Fruit fly (Drosophila melanogaster): ENCODE data around the gene CG6006.

Gene CG6006

dm6 chr3R:16217368-16217767 is 62.6 kb downstream of the CG6006 start (continued):
- no peak for TF ChIP-seq Gug (GFP tag; IDR thresholded peaks at IDR 0.05)
- peak; percentile 75 for TF ChIP-seq svp (GFP tag)
- peak; percentile 2 for TF ChIP-seq CG6276 (GFP tag; optimal IDR thresholded peaks at IDR 0.05)
- TF ChIP-seq CG7368 (GFP tag; optimal IDR thresholded peaks at IDR 0.05) = no peak
- TF ChIP-seq Sox102F (GFP tag; optimal IDR thresholded peaks at IDR 0.05) = no peak
- no peak for TF ChIP-seq Sox14 (GFP tag; optimal IDR thresholded peaks at IDR 0.05)
- TF ChIP-seq CG4318 (GFP tag; optimal IDR thresholded peaks at IDR 0.05) = peak; percentile 18
- no peak for TF ChIP-seq CG11902 (GFP tag; optimal IDR thresholded peaks at IDR 0.05)
- peak; percentile 15 for TF ChIP-seq CG3032 (tag; optimal IDR thresholded peaks at IDR 0.05)
- TF ChIP-seq Smox (GFP tag; optimal IDR thresholded peaks at IDR 0.05) = peak; percentile 34
- peak; percentile 15 for TF ChIP-seq lz (GFP tag; optimal IDR thresholded peaks at IDR 0.05)
- no peak for TF ChIP-seq ss (GFP tag; optimal IDR thresholded peaks at IDR 0.05)
- TF ChIP-seq Eip75B (GFP tag; optimal IDR thresholded peaks at IDR 0.05) = peak; percentile 32
- TF ChIP-seq salr (GFP tag; optimal IDR thresholded peaks at IDR 0.05) = peak; percentile 13
- no peak for TF ChIP-seq fkh (GFP tag; optimal IDR thresholded peaks at IDR 0.05)
- TF ChIP-seq Met (GFP tag; optimal IDR thresholded peaks at IDR 0.05) = peak; percentile 43
- TF ChIP-seq fd85E (GFP tag; optimal IDR thresholded peaks at IDR 0.05) = no peak
- peak; percentile 64 for TF ChIP-seq Eip78C (GFP tag)
- TF ChIP-seq CG16779 (tag; optimal IDR thresholded peaks at IDR 0.05) = no peak
- TF ChIP-seq topi (GFP tag; optimal IDR thresholded peaks at IDR 0.05) = peak; percentile 46

dm6 chr3R:16218251-16219030 is 63.7 kb downstream of the CG6006 start:
- TF ChIP-seq Blimp-1 (GFP tag; optimal IDR thresholded peaks at IDR 0.05) = peak; percentile 89
- no peak for TF ChIP-seq Gug (GFP tag; IDR thresholded peaks at IDR 0.05)
- no peak for TF ChIP-seq CG6854 (GFP tag; optimal IDR thresholded peaks at IDR 0.05)
- TF ChIP-seq esn (GFP tag; optimal IDR thresholded peaks at IDR 0.05) = no peak
- peak; percentile 5 to 7 for TF ChIP-seq salr (GFP tag; optimal IDR thresholded peaks at IDR 0.05)
- 0 out of 3 replicates have a peak, but pooled peaks have one; percentile 10 for TF ChIP-seq eg (GFP tag; IDR thresholded peaks at IDR 0.05)
- no peak for TF ChIP-seq topi (GFP tag; optimal IDR thresholded peaks at IDR 0.05)
- TF ChIP-seq Eip75B (GFP tag; optimal IDR thresholded peaks at IDR 0.05) = no peak
- peak; percentile 17 for TF ChIP-seq Eip78C (GFP tag)
- TF ChIP-seq pdm3 (GFP tag; optimal IDR thresholded peaks at IDR 0.05) = no peak
- no peak for TF ChIP-seq Hr39 (GFP tag; optimal IDR thresholded peaks at IDR 0.05)

DNA sequence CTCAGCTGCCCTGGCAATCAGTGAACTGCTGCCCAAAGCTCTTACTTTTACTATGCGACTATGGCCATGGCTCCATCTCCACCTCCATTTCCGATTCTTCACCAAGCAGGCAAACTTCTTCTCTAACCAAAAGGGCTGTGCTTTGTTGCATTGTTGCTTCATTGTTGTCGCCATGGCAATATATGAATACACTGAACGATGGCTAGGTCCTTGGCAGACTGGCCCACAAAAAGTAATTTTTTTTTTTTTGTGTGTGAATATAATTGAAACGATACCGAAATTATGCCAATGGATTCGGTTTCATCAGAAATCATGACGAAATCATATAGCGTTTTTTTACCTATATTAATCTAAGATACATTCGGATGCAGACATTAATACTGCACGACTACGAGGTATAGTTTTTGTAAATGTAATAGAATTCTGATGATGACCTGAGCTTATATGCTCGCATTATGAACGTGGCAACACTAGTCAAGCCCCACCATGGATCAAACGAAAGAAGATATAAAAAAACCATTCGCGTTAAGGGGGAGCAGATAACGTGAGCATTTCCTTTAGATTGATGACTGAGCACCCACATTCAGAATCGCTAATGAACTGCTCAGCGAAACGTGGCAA is 65.4 kb downstream of the CG6006 start:
- TF ChIP-seq topi (GFP tag; optimal IDR thresholded peaks at IDR 0.05) (no peak), CG15336 (GFP tag; IDR thresholded peaks at IDR 0.05) (peak; percentile 8; the same call in 1 of the 2 replicates), Sox14 (GFP tag; optimal IDR thresholded peaks at IDR 0.05) (no peak), CG8319 (GFP tag; optimal IDR thresholded peaks at IDR 0.05) (no peak), vri (GFP tag; optimal IDR thresholded peaks at IDR 0.05) (no peak), Eip78C (GFP tag) (peak; percentile 67), fd85E (GFP tag; optimal IDR thresholded peaks at IDR 0.05) (no peak), Lpt (GFP tag; optimal IDR thresholded peaks at IDR 0.05) (no peak), svp (GFP tag) (peak; percentile 67), CG31627 (GFP tag; optimal IDR thresholded peaks at IDR 0.05) (no peak), CG32006 (GFP tag; optimal IDR thresholded peaks at IDR 0.05) (peak; percentile 29)

DNA sequence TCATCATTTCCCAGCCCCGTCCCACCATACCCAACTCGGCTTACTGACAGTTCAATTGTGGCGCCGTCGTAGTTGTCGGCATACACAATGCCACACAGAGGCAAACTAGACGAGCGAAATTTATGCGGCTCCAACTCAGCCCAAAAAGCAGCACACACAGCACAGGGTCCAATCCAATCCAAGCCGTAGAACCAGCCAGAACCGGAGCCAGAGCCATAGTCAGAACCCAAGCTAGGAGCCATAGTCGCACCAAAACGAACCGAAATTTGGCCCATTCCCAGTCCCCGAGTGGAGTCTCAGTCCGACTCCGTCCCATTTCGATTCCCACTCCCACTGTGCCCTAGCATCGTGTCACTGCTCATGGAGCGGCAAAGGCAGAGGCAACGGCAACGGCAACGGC is 66.1 kb downstream of the CG6006 start:
- no peak for TF ChIP-seq dac (GFP tag; optimal IDR thresholded peaks at IDR 0.05)
- TF ChIP-seq Sox14 (GFP tag; optimal IDR thresholded peaks at IDR 0.05) = no peak
- no peak for TF ChIP-seq Hr39 (GFP tag; optimal IDR thresholded peaks at IDR 0.05)
- TF ChIP-seq CG16779 (tag; optimal IDR thresholded peaks at IDR 0.05) = no peak
- TF ChIP-seq Sox102F (GFP tag; optimal IDR thresholded peaks at IDR 0.05) = no peak
- no peak for TF ChIP-seq CG3032 (tag; optimal IDR thresholded peaks at IDR 0.05)
- no peak for TF ChIP-seq CG4318 (GFP tag; optimal IDR thresholded peaks at IDR 0.05)
- TF ChIP-seq CG34406 (GFP tag; optimal IDR thresholded peaks at IDR 0.05) = no peak
- TF ChIP-seq fkh (GFP tag; optimal IDR thresholded peaks at IDR 0.05) = no peak
- TF ChIP-seq CG3919 (GFP tag; optimal IDR thresholded peaks at IDR 0.05) = no peak
- TF ChIP-seq net (GFP tag; optimal IDR thresholded peaks at IDR 0.05) = no peak
- TF ChIP-seq spab (GFP tag; optimal IDR thresholded peaks at IDR 0.05) = no peak
- no peak for TF ChIP-seq svp (GFP tag)
- TF ChIP-seq Lpt (GFP tag; optimal IDR thresholded peaks at IDR 0.05) = no peak
- TF ChIP-seq salr (GFP tag; optimal IDR thresholded peaks at IDR 0.05) = no peak
- no peak for TF ChIP-seq CG32006 (GFP tag; optimal IDR thresholded peaks at IDR 0.05)
- no peak for TF ChIP-seq topi (GFP tag; optimal IDR thresholded peaks at IDR 0.05)
- TF ChIP-seq lz (GFP tag; optimal IDR thresholded peaks at IDR 0.05) = no peak
- TF ChIP-seq OdsH (GFP tag; optimal IDR thresholded peaks at IDR 0.05) = no peak
